Fruit fly (Drosophila melanogaster): ENCODE results near the gene CG1806.
A peak's percentile ranks its signal among the peaks of the same experiment; 100 is the strongest.

CG1806 gene

dm6 chrX:12050292-12050691 is 43.3 kb downstream of the CG1806 start:
- TF ChIP-seq Sox102F (GFP tag; optimal IDR thresholded peaks at IDR 0.05) (no peak), tgo (GFP tag; IDR thresholded peaks at IDR 0.05) (no peak), Hsf (GFP tag; optimal IDR thresholded peaks at IDR 0.05) (no peak), Meics (GFP tag; optimal IDR thresholded peaks at IDR 0.05) (no peak), CG2120 (GFP tag; optimal IDR thresholded peaks at IDR 0.05) (no peak), rib (GFP tag; IDR thresholded peaks at IDR 0.05) (no peak), Bteb2 (GFP tag; optimal IDR thresholded peaks at IDR 0.05) (no peak), CoRest (tag; optimal IDR thresholded peaks at IDR 0.05) (no peak), ssp (GFP tag; IDR thresholded peaks at IDR 0.05) (no peak), psq (GFP tag; optimal IDR thresholded peaks at IDR 0.05) (no peak), CG2875 (GFP tag; optimal IDR thresholded peaks at IDR 0.05) (no peak), vnd (GFP tag; IDR thresholded peaks at IDR 0.05; ENCODE audit: partially characterized antibody) (no peak), Hr39 (optimal IDR thresholded peaks at IDR 0.05) (peak; percentile 75), scrt (GFP tag; optimal IDR thresholded peaks at IDR 0.05) (peak; percentile 50)

dm6 chrX:12056535-12056934 is 49.6 kb downstream of the CG1806 start, which contains the start of gene Uch-L5R:
Uch-L5R (minus strand) TSS chrX:12056635.
- no peak for TF ChIP-seq Dek (tag; optimal IDR thresholded peaks at IDR 0.05)
- no peak for TF ChIP-seq CG8478 (optimal IDR thresholded peaks at IDR 0.05)
- TF ChIP-seq bab2 (GFP tag; optimal IDR thresholded peaks at IDR 0.05), result no peak
- TF ChIP-seq CG4404 (GFP tag; IDR thresholded peaks at IDR 0.05), result no peak
- TF ChIP-seq gcm2 (GFP tag; optimal IDR thresholded peaks at IDR 0.05), result no peak
- TF ChIP-seq CG10959 (GFP tag; IDR thresholded peaks at IDR 0.05), result no peak
- TF ChIP-seq CG32767 (GFP tag; IDR thresholded peaks at IDR 0.05), result no peak
- no peak for TF ChIP-seq CG18764 (GFP tag; optimal IDR thresholded peaks at IDR 0.05)
- no peak for TF ChIP-seq CG42726 (GFP tag; IDR thresholded peaks at IDR 0.05; ENCODE audit: partially characterized antibody)
- no peak for TF ChIP-seq zen (tag; optimal IDR thresholded peaks at IDR 0.05)
- TF ChIP-seq CG11560 (tag; IDR thresholded peaks at IDR 0.05), result no peak
- TF ChIP-seq ERR (GFP tag; optimal IDR thresholded peaks at IDR 0.05), result no peak
- TF ChIP-seq YL-1 (GFP tag; optimal IDR thresholded peaks at IDR 0.05), result no peak
- TF ChIP-seq CG10543 (GFP tag; optimal IDR thresholded peaks at IDR 0.05), result no peak
- TF ChIP-seq Hey (tag; optimal IDR thresholded peaks at IDR 0.05), result no peak
- TF ChIP-seq Dad (GFP tag; optimal IDR thresholded peaks at IDR 0.05), result no peak

- no peak for TF ChIP-seq CG14014 (GFP tag; IDR thresholded peaks at IDR 0.05)
- no peak for TF ChIP-seq CG11695 (GFP tag; IDR thresholded peaks at IDR 0.05)
- no peak for TF ChIP-seq trem (tag; optimal IDR thresholded peaks at IDR 0.05)
- no peak for TF ChIP-seq Hr3 (GFP tag; optimal IDR thresholded peaks at IDR 0.05)
- TF ChIP-seq usp (GFP tag; optimal IDR thresholded peaks at IDR 0.05), result no peak
- TF ChIP-seq inv (GFP tag; IDR thresholded peaks at IDR 0.05; ENCODE audit: partially characterized antibody), result no peak
- no peak for TF ChIP-seq al (GFP tag; IDR thresholded peaks at IDR 0.05)
- no peak for TF ChIP-seq E2f2 (GFP tag; IDR thresholded peaks at IDR 0.05)
- TF ChIP-seq stwl (tag; optimal IDR thresholded peaks at IDR 0.05), result no peak
- TF ChIP-seq jigr1 (GFP tag; IDR thresholded peaks at IDR 0.05), result no peak
- no peak for TF ChIP-seq ash1 (GFP tag; optimal IDR thresholded peaks at IDR 0.05)
- TF ChIP-seq Ptx1 (GFP tag; IDR thresholded peaks at IDR 0.05), result no peak
- TF ChIP-seq CG4360 (GFP tag; IDR thresholded peaks at IDR 0.05), result no peak
- TF ChIP-seq prd (optimal IDR thresholded peaks at IDR 0.05), result no peak
- TF ChIP-seq prd (GFP tag; IDR thresholded peaks at IDR 0.05), result no peak
- TF ChIP-seq CG33213 (GFP tag; optimal IDR thresholded peaks at IDR 0.05), result no peak
- no peak for TF ChIP-seq CG2129 (GFP tag; IDR thresholded peaks at IDR 0.05; ENCODE audit: partially characterized antibody)
- no peak for TF ChIP-seq lov (optimal IDR thresholded peaks at IDR 0.05)
- TF ChIP-seq lov (GFP tag; IDR thresholded peaks at IDR 0.05), result no peak
These were observed 52.5 kb downstream of the CG1806 start, which contains the start of gene Muc11A for dm6 chrX:12059495-12059894. Muc11A (plus strand) TSS chrX:12059795.
